Worm (Caenorhabditis elegans) whole organism, young adult: Measurements from ENCODE around the gene C03B1.1.

Experiments
- B0019.2 ChIP-seq: fragments of 200-800 bp; sonication (Bioruptor generic); conservative IDR thresholded peaks from 2 replicates; pipeline ENCODE4 v1.3.6; 2022; ENCODE audit warnings: missing genetic modification reagents, missing genetic modification characterization, missing compliant biosample characterization
- B0261.1 ChIP-seq: sonication (generic microtip); optimal IDR thresholded peaks from 2 replicates; lab custom pipeline; 2016; ENCODE audit warnings: mild to moderate bottlenecking, missing genetic modification characterization, moderate library complexity, missing compliant biosample characterization
- B0336.3 ChIP-seq: fragments of 200-800 bp; sonication (Bioruptor generic); IDR thresholded peaks from 2 replicates; pipeline ENCODE4 v1.3.6; 2022; ENCODE audit warnings: missing genetic modification characterization, missing compliant biosample characterization
- C06A6.2 ChIP-seq: fragments of 200-800 bp; sonication (Bioruptor generic); conservative IDR thresholded peaks from 2 replicates; pipeline ENCODE4 v1.3.6; 2022; ENCODE audit warnings: missing genetic modification characterization, missing compliant biosample characterization
- D2030.7 ChIP-seq: fragments of 200-800 bp; sonication (Bioruptor generic); IDR thresholded peaks from 2 replicates; pipeline ENCODE4 v1.3.6; 2022; ENCODE audit warnings: missing genetic modification reagents, missing genetic modification characterization, missing compliant biosample characterization
- F22D6.2 ChIP-seq: sonication (generic microtip); optimal IDR thresholded peaks from 2 replicates; lab custom pipeline; 2016; ENCODE audit warnings: mild to moderate bottlenecking, missing genetic modification characterization, missing compliant biosample characterization
- F23B12.7 ChIP-seq: sonication (generic microtip); optimal IDR thresholded peaks from 2 replicates; lab custom pipeline; 2017; ENCODE audit warnings: missing genetic modification characterization, mild to moderate bottlenecking, missing compliant biosample characterization, antibody characterized with exemption, moderate library complexity; ENCODE audit not compliant: insufficient read depth
- F33H1.4 ChIP-seq: fragments of 200-800 bp; sonication (Bioruptor generic); IDR thresholded peaks from 2 replicates; pipeline ENCODE4 v1.3.6; 2022; ENCODE audit warnings: missing genetic modification reagents, missing genetic modification characterization, missing compliant biosample characterization
- F37B4.10 ChIP-seq: fragments of 200-800 bp; sonication (Bioruptor generic); IDR thresholded peaks from 2 replicates; pipeline ENCODE4 v1.3.6; 2022; ENCODE audit warnings: missing genetic modification characterization, missing compliant biosample characterization
- F49E8.2 ChIP-seq: sonication (generic microtip); optimal IDR thresholded peaks from 3 replicates; lab custom pipeline; 2017; ENCODE audit warnings: missing genetic modification characterization, mild to moderate bottlenecking, missing compliant biosample characterization, antibody characterized with exemption, moderate library complexity; ENCODE audit not compliant: insufficient read depth
- aptf-3 ChIP-seq: fragments of 200-800 bp; sonication (Bioruptor generic); IDR thresholded peaks from 2 replicates; pipeline ENCODE4 v1.3.6; 2022; ENCODE audit warnings: missing genetic modification characterization, missing compliant biosample characterization
- ccch-3 ChIP-seq: fragments of 200-800 bp; sonication (Bioruptor generic); optimal IDR thresholded peaks from 2 replicates; lab custom pipeline; 2018; ENCODE audit warnings: mild to moderate bottlenecking, missing genetic modification characterization, missing compliant biosample characterization
- ceh-58 ChIP-seq: fragments of 200-800 bp; sonication (Bioruptor generic); IDR thresholded peaks from 2 replicates; pipeline ENCODE4 v1.3.6; 2022; ENCODE audit warnings: missing genetic modification characterization, missing compliant biosample characterization
- ceh-79 ChIP-seq: sonication (generic microtip); optimal IDR thresholded peaks from 2 replicates; lab custom pipeline; 2017; ENCODE audit warnings: mild to moderate bottlenecking, missing genetic modification characterization, missing compliant biosample characterization
- dpl-1 ChIP-seq: fragments of 150-350 bp; optimal IDR thresholded peaks from 2 replicates; lab custom pipeline; 2014; ENCODE audit warnings: missing biosample characterization, missing genetic modification reagents, missing genetic modification characterization
- egl-18 ChIP-seq: fragments of 200-800 bp; sonication (Bioruptor generic); IDR thresholded peaks from 2 replicates; pipeline ENCODE4 v1.3.6; 2022; ENCODE audit warnings: missing genetic modification reagents, missing genetic modification characterization, missing compliant biosample characterization
- egl-44 ChIP-seq: fragments of 200-800 bp; sonication (Bioruptor generic); IDR thresholded peaks from 2 replicates; pipeline ENCODE4 v1.3.6; 2022; ENCODE audit warnings: missing genetic modification reagents, missing genetic modification characterization, missing compliant biosample characterization
- egrh-3 ChIP-seq: fragments of 200-800 bp; sonication (Bioruptor generic); IDR thresholded peaks from 2 replicates; pipeline ENCODE4 v1.3.6; 2022; ENCODE audit warnings: missing genetic modification reagents, missing genetic modification characterization, missing compliant biosample characterization
- ekl-4 ChIP-seq: fragments of 200-800 bp; sonication (Bioruptor generic); IDR thresholded peaks from 2 replicates; pipeline ENCODE4 v1.3.6; 2022; ENCODE audit warnings: missing genetic modification reagents, missing genetic modification characterization, missing compliant biosample characterization
- hmg-1.2 ChIP-seq: fragments of 200-800 bp; sonication (Bioruptor generic); IDR thresholded peaks from 2 replicates; pipeline ENCODE4 v1.3.6; 2022; ENCODE audit warnings: missing genetic modification reagents, missing genetic modification characterization, missing compliant biosample characterization
- let-526 ChIP-seq: fragments of 200-800 bp; sonication (Bioruptor generic); IDR thresholded peaks from 2 replicates; pipeline ENCODE4 v1.3.6; 2022; ENCODE audit warnings: missing genetic modification reagents, missing genetic modification characterization, missing compliant biosample characterization
- lin-35 ChIP-seq, 3 experiments: fragments of 150-350 bp in 2 of 3; sonication (generic microtip) in 1 of 3; optimal IDR thresholded peaks; 2 replicates each; lab custom pipeline; 2014 to 2018; ENCODE audit warnings: missing biosample characterization in 3 of 3, missing genetic modification characterization in 3 of 3, missing genetic modification reagents in 3 of 3
- lin-54 ChIP-seq: fragments of 200-800 bp; sonication (Bioruptor generic); optimal IDR thresholded peaks from 2 replicates; lab custom pipeline; 2018; ENCODE audit warnings: mild to moderate bottlenecking, missing genetic modification characterization, missing compliant biosample characterization
- lir-1 ChIP-seq: fragments of 200-800 bp; sonication (Bioruptor generic); conservative IDR thresholded peaks from 2 replicates; pipeline ENCODE4 v1.3.6; 2022; ENCODE audit warnings: missing genetic modification reagents, missing genetic modification characterization, missing compliant biosample characterization
- lsy-27 ChIP-seq: sonication (generic microtip); optimal IDR thresholded peaks from 2 replicates; lab custom pipeline; 2017; ENCODE audit warnings: missing genetic modification characterization, mild to moderate bottlenecking, missing compliant biosample characterization, antibody characterized with exemption, missing genotype, borderline replicate concordance; ENCODE audit not compliant: insufficient read depth
- madf-10 ChIP-seq: sonication (generic microtip); optimal IDR thresholded peaks from 2 replicates; lab custom pipeline; 2016; ENCODE audit warnings: mild to moderate bottlenecking, missing genetic modification characterization, missing compliant biosample characterization
- madf-6 ChIP-seq: fragments of 200-800 bp; sonication (Bioruptor generic); IDR thresholded peaks from 2 replicates; pipeline ENCODE4 v1.3.6; 2022; ENCODE audit warnings: missing genetic modification reagents, missing genetic modification characterization, missing compliant biosample characterization
- nhr-27 ChIP-seq: fragments of 200-800 bp; sonication (Bioruptor generic); optimal IDR thresholded peaks from 2 replicates; lab custom pipeline; 2018; ENCODE audit warnings: mild to moderate bottlenecking, missing genetic modification characterization, moderate library complexity, missing compliant biosample characterization
- nhr-80 ChIP-seq: sonication (generic microtip); optimal IDR thresholded peaks from 2 replicates; lab custom pipeline; 2016; ENCODE audit warnings: missing genetic modification characterization, missing compliant biosample characterization
- rcor-1 ChIP-seq: fragments of 200-800 bp; sonication (Bioruptor generic); IDR thresholded peaks from 2 replicates; pipeline ENCODE4 v1.3.6; 2022; ENCODE audit warnings: missing genetic modification reagents, missing genetic modification characterization, missing compliant biosample characterization
- repo-1 ChIP-seq: sonication (generic microtip); optimal IDR thresholded peaks from 2 replicates; lab custom pipeline; 2017; ENCODE audit warnings: mild to moderate bottlenecking, missing genetic modification characterization, missing compliant biosample characterization
- rpc-1 ChIP-seq, 2 experiments: fragments of 150-350 bp in 1 of 2; sonication (generic microtip) in 1 of 2; optimal IDR thresholded peaks; 2 replicates each; lab custom pipeline; 2014 to 2018; ENCODE audit warnings: missing biosample characterization in 1 of 2, missing genetic modification characterization in 1 of 2, missing genetic modification reagents in 1 of 2, missing genotype in 1 of 2
- snpc-4 ChIP-seq, 5 experiments: fragments of 150-350 bp in 1 of 5; sonication (generic microtip) in 4 of 5; optimal IDR thresholded peaks; 2 replicates each; lab custom pipeline; 2014 to 2018; ENCODE audit warnings: missing genetic modification characterization in 5 of 5, missing biosample characterization in 3 of 5, antibody characterized with exemption in 2 of 5, mild to moderate bottlenecking in 2 of 5, missing compliant biosample characterization in 2 of 5, missing genotype in 2 of 5, moderate library complexity in 2 of 5, missing genetic modification reagents in 1 of 5
- tlf-1 ChIP-seq: fragments of 200-800 bp; sonication (Bioruptor generic); optimal IDR thresholded peaks from 2 replicates; lab custom pipeline; 2018; ENCODE audit warnings: mild to moderate bottlenecking, missing genetic modification characterization, missing compliant biosample characterization
- unc-62 ChIP-seq: fragments of 150-350 bp; optimal IDR thresholded peaks from 2 replicates; lab custom pipeline; 2014; ENCODE audit warnings: missing biosample characterization, missing genetic modification reagents, missing genetic modification characterization
- xnd-1 ChIP-seq: sonication (generic microtip); optimal IDR thresholded peaks from 2 replicates; lab custom pipeline; 2016; ENCODE audit warnings: missing genotype, missing genetic modification reagents, missing genetic modification characterization, missing compliant biosample characterization
- zfh-2 ChIP-seq: fragments of 200-800 bp; sonication (Bioruptor generic); conservative IDR thresholded peaks from 2 replicates; pipeline ENCODE4 v1.3.6; 2022; ENCODE audit warnings: missing genetic modification reagents, missing genetic modification characterization, missing compliant biosample characterization
- ztf-22 ChIP-seq: fragments of 200-800 bp; sonication (Bioruptor generic); optimal IDR thresholded peaks from 2 replicates; lab custom pipeline; 2018; ENCODE audit warnings: mild to moderate bottlenecking, missing genetic modification characterization, moderate library complexity, missing compliant biosample characterization

Gene C03B1.1

DNA sequence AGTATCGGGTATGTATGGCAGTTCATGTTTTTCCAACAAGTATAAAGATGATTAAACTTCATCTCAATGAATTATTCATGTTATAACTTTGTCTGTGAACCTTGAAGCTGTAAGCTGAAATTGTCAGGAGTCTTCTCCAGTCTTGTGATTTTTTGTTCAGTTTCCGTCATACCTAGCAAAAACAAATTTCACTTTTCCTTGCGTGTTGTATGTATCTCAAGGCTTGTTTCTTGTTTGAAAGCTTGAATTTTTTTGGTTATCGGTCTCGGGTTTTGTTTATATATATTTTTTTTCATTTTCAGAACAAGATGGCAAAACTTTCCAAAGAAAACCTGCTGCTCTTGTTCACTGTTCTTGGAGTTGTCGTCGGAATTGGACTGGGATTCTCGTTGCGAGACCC, 28.6 kb downstream of the C03B1.1 start, which contains the start of gene glt-4 (continued):
- TF ChIP-seq ztf-22 (GFP tag; lab: Kevin White, UChicago) (no peak), hmg-1.2 (no peak), ekl-4 (GFP tag; lab: Robert Waterston, UW) (no peak)

DNA sequence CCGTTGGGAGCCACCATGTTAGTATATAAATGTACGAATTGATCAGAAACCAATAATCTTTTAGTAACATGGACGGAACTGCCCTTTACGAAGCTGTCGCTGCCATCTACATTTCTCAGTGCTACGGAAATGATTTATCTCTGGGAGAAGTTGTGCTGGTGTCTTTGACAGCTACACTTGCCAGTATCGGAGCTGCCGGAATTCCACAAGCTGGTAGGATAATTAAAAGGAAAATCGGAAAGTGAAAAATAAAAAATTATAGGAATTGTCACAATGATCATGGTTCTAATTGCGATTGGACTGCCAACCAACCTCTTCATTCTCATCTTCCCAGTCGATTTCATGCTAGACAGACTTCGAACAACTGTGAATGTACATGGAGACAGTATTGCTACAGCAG, 31.4 kb downstream of the C03B1.1 start:
- TF ChIP-seq ceh-58 (GFP tag; lab: Robert Waterston, UW): no peak

DNA sequence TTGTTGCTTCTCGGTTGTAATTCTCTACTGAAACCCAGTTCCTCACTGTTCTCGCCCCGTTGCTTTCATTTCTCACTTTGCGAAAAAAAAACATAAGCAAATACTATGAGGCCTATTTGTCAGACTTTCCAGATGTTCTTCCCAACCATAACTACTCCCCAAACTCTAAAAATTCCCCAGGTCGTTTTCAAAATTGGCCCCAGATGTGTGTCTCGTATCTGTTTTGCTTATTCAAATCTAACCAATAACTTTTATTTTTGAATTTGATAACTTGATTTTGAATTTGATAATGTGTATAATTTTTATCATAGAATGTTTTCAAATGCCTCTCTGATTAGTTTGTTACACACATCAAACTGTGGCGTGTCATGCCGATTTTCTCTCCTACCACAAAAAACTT, 33.3 kb downstream of the C03B1.1 start:
- TF ChIP-seq F22D6.2 (tag; lab: Kevin White, UChicago) (no peak), D2030.7 (no peak), lin-54 (GFP tag; lab: Kevin White, UChicago) (no peak), lsy-27 (no peak), egl-18 (GFP tag; lab: Robert Waterston, UW) (no peak), egl-44 (GFP tag; lab: Robert Waterston, UW) (no peak), nhr-27 (tag; lab: Kevin White, UChicago) (no peak), let-526 (no peak), snpc-4 (GFP tag; optimal IDR thresholded peaks at IDR 0.05; lab: Kevin White, UChicago) (no peak), snpc-4 (tag; optimal IDR thresholded peaks at IDR 0.05; lab: Kevin White, UChicago) (no peak), F37B4.10 (GFP tag; lab: Robert Waterston, UW) (no peak), dpl-1 (GFP tag; lab: Kevin White, UChicago) (no peak), F49E8.2 (tag; lab: Kevin White, UChicago) (no peak), rcor-1 (GFP tag; lab: Robert Waterston, UW) (no peak), B0019.2 (GFP tag; lab: Robert Waterston, UW) (no peak), nhr-80 (no peak), F33H1.4 (GFP tag; lab: Robert Waterston, UW) (no peak)

DNA sequence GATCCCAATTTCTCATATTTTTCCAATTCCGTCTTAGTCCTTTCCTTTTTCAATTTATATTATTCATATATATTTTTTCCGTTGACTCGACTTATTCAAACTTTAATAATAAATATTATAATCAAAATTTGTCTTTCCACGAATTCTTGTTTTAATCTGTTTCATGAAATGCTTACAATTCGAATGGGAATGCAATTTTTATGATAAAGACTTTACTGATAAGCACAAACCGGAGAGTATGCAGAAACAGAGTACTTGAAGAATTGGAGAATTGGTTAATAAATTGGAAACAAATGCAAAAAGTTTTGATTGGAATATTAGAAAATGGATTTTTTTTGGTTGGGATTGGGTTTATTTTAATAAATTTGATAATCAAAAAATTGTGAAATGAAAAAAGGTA, 33.7 kb downstream of the C03B1.1 start:
- TF ChIP-seq unc-62 (GFP tag; lab: Kevin White, UChicago) (no peak), C06A6.2 (no peak), nhr-80 (peak; percentile 20), ceh-79 (tag; lab: Kevin White, UChicago) (no peak), B0336.3 (GFP tag; lab: Robert Waterston, UW) (no peak), madf-10 (tag; lab: Kevin White, UChicago) (no peak)

DNA sequence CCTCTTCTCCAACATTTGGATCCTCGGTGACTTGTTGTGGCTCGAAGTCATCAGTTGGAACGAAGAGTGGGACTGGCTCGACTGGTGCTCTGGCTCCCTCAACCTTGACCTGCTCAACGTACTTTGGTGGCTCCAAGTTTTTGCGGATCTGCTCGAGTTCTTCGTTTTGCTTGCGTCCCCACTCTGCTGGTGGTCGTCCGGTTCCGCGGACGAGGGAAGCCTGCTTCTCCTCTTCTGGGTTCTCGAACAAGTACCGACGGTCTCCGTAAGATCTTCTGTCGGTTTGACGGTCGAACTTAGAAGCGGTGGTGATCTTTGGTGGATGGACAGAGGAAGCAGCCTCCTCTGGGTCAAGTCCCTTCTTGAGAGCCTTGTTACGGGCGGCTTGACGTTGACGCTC, 34.2 kb downstream of the C03B1.1 start:
- TF ChIP-seq xnd-1 (tag; lab: Kevin White, UChicago) (no peak), lir-1 (no peak), aptf-3 (GFP tag; lab: Robert Waterston, UW) (no peak), ccch-3 (GFP tag; lab: Kevin White, UChicago) (no peak), lin-35 (GFP tag; optimal IDR thresholded peaks at IDR 0.05; lab: Kevin White, UChicago) (no peak), B0261.1 (no peak), repo-1 (tag; lab: Kevin White, UChicago) (no peak), zfh-2 (GFP tag; lab: Robert Waterston, UW) (peak; percentile 78), egrh-3 (GFP tag; lab: Robert Waterston, UW) (peak; percentile 12; the same call in 1 of the 2 replicates), rpc-1 (optimal IDR thresholded peaks at IDR 0.05; lab: Kevin White, UChicago) (no peak), rpc-1 (tag; optimal IDR thresholded peaks at IDR 0.05; lab: Kevin White, UChicago) (no peak), nhr-27 (tag; lab: Kevin White, UChicago) (no peak), tlf-1 (GFP tag; lab: Kevin White, UChicago) (no peak), F23B12.7 (no peak), ceh-79 (tag; lab: Kevin White, UChicago) (no peak), madf-6 (no peak)
